Fruit fly (Drosophila melanogaster): ENCODE data around the gene CG7326.

The CG7326 gene

dm6 chrX:18838929-18839576 is 24.5 kb downstream of the CG7326 start (continued):
- TF ChIP-seq CG18262 (tag; optimal IDR thresholded peaks at IDR 0.05) (peak; percentile 13), CG12155 (GFP tag; optimal IDR thresholded peaks at IDR 0.05) (no peak), bowl (GFP tag; IDR thresholded peaks at IDR 0.05) (no peak), CG30431 (GFP tag; optimal IDR thresholded peaks at IDR 0.05) (no peak), Adf1 (GFP tag; IDR thresholded peaks at IDR 0.05) (no peak), Fer2 (tag; optimal IDR thresholded peaks at IDR 0.05) (no peak), CG9609 (GFP tag; optimal IDR thresholded peaks at IDR 0.05) (no peak), CG4854 (GFP tag; optimal IDR thresholded peaks at IDR 0.05) (no peak), ssp (GFP tag; IDR thresholded peaks at IDR 0.05) (no peak), CG2889 (GFP tag; IDR thresholded peaks at IDR 0.05) (no peak), Ptx1 (GFP tag; IDR thresholded peaks at IDR 0.05) (no peak), CG30403 (GFP tag; optimal IDR thresholded peaks at IDR 0.05) (no peak), Poxn (GFP tag; IDR thresholded peaks at IDR 0.05) (no peak), Deaf1 (tag; optimal IDR thresholded peaks at IDR 0.05) (no peak), scrt (GFP tag; optimal IDR thresholded peaks at IDR 0.05) (no peak), CG12391 (tag; optimal IDR thresholded peaks at IDR 0.05) (no peak), CG9437 (GFP tag; optimal IDR thresholded peaks at IDR 0.05) (no peak), Ets65A (GFP tag) (peak; percentile 11), Oaz (GFP tag; IDR thresholded peaks at IDR 0.05) (no peak), Awh (GFP tag; IDR thresholded peaks at IDR 0.05) (no peak), Hmx (GFP tag; optimal IDR thresholded peaks at IDR 0.05) (no peak), trem (tag; optimal IDR thresholded peaks at IDR 0.05) (no peak), Fer3 (tag; optimal IDR thresholded peaks at IDR 0.05) (no peak), phol (tag; optimal IDR thresholded peaks at IDR 0.05) (peak; percentile 26), Max (GFP tag; optimal IDR thresholded peaks at IDR 0.05) (no peak), sima (GFP tag; optimal IDR thresholded peaks at IDR 0.05) (no peak), nom (GFP tag; optimal IDR thresholded peaks at IDR 0.05) (peak; percentile 32), CG15601 (tag; optimal IDR thresholded peaks at IDR 0.05) (peak; percentile 50), Side (GFP tag; optimal IDR thresholded peaks at IDR 0.05) (no peak), ash1 (GFP tag; optimal IDR thresholded peaks at IDR 0.05) (no peak), CG3847 (GFP tag; IDR thresholded peaks at IDR 0.05) (no peak), Camta (GFP tag; optimal IDR thresholded peaks at IDR 0.05) (no peak), CG6813 (GFP tag; optimal IDR thresholded peaks at IDR 0.05) (peak; percentile 26), klu (GFP tag; IDR thresholded peaks at IDR 0.05) (no peak), CG2712 (tag; optimal IDR thresholded peaks at IDR 0.05) (peak; percentile 4), onecut (GFP tag; IDR thresholded peaks at IDR 0.05) (no peak), CG1024 (GFP tag; IDR thresholded peaks at IDR 0.05) (no peak), odd (GFP tag; optimal IDR thresholded peaks at IDR 0.05) (no peak), BEAF-32 (GFP tag; optimal IDR thresholded peaks at IDR 0.05) (no peak), sc (optimal IDR thresholded peaks at IDR 0.05) (no peak), sc (GFP tag; optimal IDR thresholded peaks at IDR 0.05) (no peak), CG18011 (GFP tag; optimal IDR thresholded peaks at IDR 0.05) (no peak), knrl (GFP tag; IDR thresholded peaks at IDR 0.05; ENCODE audit: partially characterized antibody) (no peak), sim (GFP tag; IDR thresholded peaks at IDR 0.05) (no peak), Dref (GFP tag; IDR thresholded peaks at IDR 0.05) (no peak), ranshi (GFP tag; IDR thresholded peaks at IDR 0.05) (no peak), CG7745 (tag; optimal IDR thresholded peaks at IDR 0.05) (no peak), ems (GFP tag; optimal IDR thresholded peaks at IDR 0.05) (no peak), ATbp (GFP tag; optimal IDR thresholded peaks at IDR 0.05) (peak; percentile 45), ken (GFP tag; IDR thresholded peaks at IDR 0.05) (no peak), CG15696 (tag; optimal IDR thresholded peaks at IDR 0.05) (no peak), CG9215 (GFP tag; IDR thresholded peaks at IDR 0.05) (no peak)
